Worm (Caenorhabditis elegans) whole organism, early embryonic: Measurements from ENCODE around the gene srh-22.
"Not testable (repeated sequence)": the region's sequence is repeated elsewhere in the genome, so short reads cannot be mapped to it uniquely, and the experiment has no call there.

Experiments used
- B0310.2 ChIP-seq: sonication (generic microtip); optimal IDR thresholded peaks from 2 replicates; lab custom pipeline; 2016; ENCODE audit warnings: mild to moderate bottlenecking, missing genetic modification characterization, missing compliant biosample characterization
- F13C5.2 ChIP-seq: sonication (generic microtip); optimal IDR thresholded peaks from 2 replicates; lab custom pipeline; 2017; ENCODE audit warnings: mild to moderate bottlenecking, missing genetic modification characterization, inconsistent platforms, missing compliant biosample characterization
- aly-1 ChIP-seq: sonication (generic microtip); optimal IDR thresholded peaks from 2 replicates; lab custom pipeline; 2016; ENCODE audit warnings: missing genetic modification characterization, missing compliant biosample characterization
- ama-1 ChIP-seq: fragments of 150-350 bp; optimal IDR thresholded peaks from 2 replicates; lab custom pipeline; 2014
- ceh-13 ChIP-seq: fragments of 200-800 bp; sonication (Bioruptor generic); optimal IDR thresholded peaks from 2 replicates; lab custom pipeline; 2018; ENCODE audit warnings: mild to moderate bottlenecking, missing genetic modification characterization, missing compliant biosample characterization
- ceh-36 ChIP-seq: sonication (generic microtip); optimal IDR thresholded peaks from 2 replicates; lab custom pipeline; 2016; ENCODE audit warnings: missing genetic modification characterization, inconsistent platforms, missing compliant biosample characterization
- ets-7 ChIP-seq: sonication (generic microtip); optimal IDR thresholded peaks from 2 replicates; lab custom pipeline; 2016; ENCODE audit warnings: missing genotype, missing genetic modification characterization, missing compliant biosample characterization
- flt-1 ChIP-seq: fragments of 200-800 bp; sonication (Bioruptor generic); IDR thresholded peaks from 2 replicates; pipeline ENCODE4 v1.3.6; 2022; ENCODE audit warnings: missing genetic modification characterization, missing compliant biosample characterization
- hmbx-1 ChIP-seq: sonication (generic microtip); optimal IDR thresholded peaks from 2 replicates; lab custom pipeline; 2016; ENCODE audit warnings: mild to moderate bottlenecking, missing genetic modification characterization, missing compliant biosample characterization
- hmg-4 ChIP-seq: fragments of 200-800 bp; sonication (Bioruptor generic); optimal IDR thresholded peaks from 2 replicates; lab custom pipeline; 2018; ENCODE audit warnings: mild to moderate bottlenecking, missing genetic modification characterization, missing compliant biosample characterization
- hnd-1 ChIP-seq: sonication (generic microtip); optimal IDR thresholded peaks from 2 replicates; lab custom pipeline; 2016; ENCODE audit warnings: missing genetic modification characterization, missing compliant biosample characterization
- pes-1 ChIP-seq: fragments of 200-800 bp; sonication (Bioruptor generic); IDR thresholded peaks from 2 replicates; pipeline ENCODE4 v1.3.6; 2022; ENCODE audit warnings: missing genetic modification reagents, missing genetic modification characterization, missing compliant biosample characterization
- scrt-1 ChIP-seq: fragments of 200-800 bp; sonication (Bioruptor generic); IDR thresholded peaks from 2 replicates; pipeline ENCODE4 v1.3.6; 2022; ENCODE audit warnings: missing genetic modification characterization, missing compliant biosample characterization
- sea-1 ChIP-seq: fragments of 200-800 bp; sonication (Bioruptor generic); conservative IDR thresholded peaks from 2 replicates; pipeline ENCODE4 v1.3.6; 2022; ENCODE audit warnings: missing genetic modification characterization, missing compliant biosample characterization
- tbx-11 ChIP-seq: fragments of 200-800 bp; sonication (Bioruptor generic); IDR thresholded peaks from 2 replicates; pipeline ENCODE4 v1.3.6; 2022; ENCODE audit warnings: missing genetic modification characterization, missing compliant biosample characterization
- tbx-37 ChIP-seq: fragments of 200-800 bp; sonication (Bioruptor generic); conservative IDR thresholded peaks from 2 replicates; pipeline ENCODE4 v1.3.6; 2022; ENCODE audit warnings: missing genetic modification reagents, missing genetic modification characterization, missing compliant biosample characterization
- tra-4 ChIP-seq: sonication (generic microtip); optimal IDR thresholded peaks from 2 replicates; lab custom pipeline; 2017; ENCODE audit warnings: missing genetic modification characterization, missing compliant biosample characterization

The srh-22 gene

DNA sequence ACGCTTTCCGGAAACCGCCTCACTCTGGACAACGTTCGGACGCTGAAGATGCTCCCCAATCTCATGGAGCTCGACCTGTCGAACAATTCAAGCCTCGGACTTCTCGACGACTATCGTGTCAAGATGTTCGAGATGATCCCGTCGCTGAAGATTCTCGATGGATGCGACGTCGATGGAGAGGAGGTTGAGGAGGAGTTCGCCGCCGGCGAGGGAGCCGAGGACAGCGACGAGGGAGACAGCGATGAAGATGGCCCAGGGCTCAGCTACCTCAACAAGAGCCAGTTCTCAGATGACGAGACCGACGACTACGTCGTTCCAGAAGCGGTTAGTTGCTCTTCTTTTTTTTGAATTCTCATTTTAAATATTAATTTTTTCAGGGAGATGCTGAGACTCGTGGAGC, 31.3 kb upstream of the srh-22 start:
- no peak for TF ChIP-seq aly-1 (tag; lab: Kevin White, UChicago)
- TF ChIP-seq ets-7 (tag; lab: Kevin White, UChicago): no peak
- no peak for TF ChIP-seq hmbx-1 (tag; lab: Kevin White, UChicago)
- TF ChIP-seq hnd-1 (tag; lab: Kevin White, UChicago): no peak
- no peak for TF ChIP-seq flt-1
- TF ChIP-seq scrt-1 (GFP tag; lab: Robert Waterston, UW): no peak
- no peak for TF ChIP-seq tbx-37 (GFP tag; lab: Robert Waterston, UW)
- no peak for TF ChIP-seq B0310.2
- TF ChIP-seq ceh-36: no peak
- TF ChIP-seq sea-1: no peak
- no peak for TF ChIP-seq tra-4 (tag; lab: Kevin White, UChicago)
- no peak for TF ChIP-seq ceh-13 (GFP tag; lab: Kevin White, UChicago)

DNA sequence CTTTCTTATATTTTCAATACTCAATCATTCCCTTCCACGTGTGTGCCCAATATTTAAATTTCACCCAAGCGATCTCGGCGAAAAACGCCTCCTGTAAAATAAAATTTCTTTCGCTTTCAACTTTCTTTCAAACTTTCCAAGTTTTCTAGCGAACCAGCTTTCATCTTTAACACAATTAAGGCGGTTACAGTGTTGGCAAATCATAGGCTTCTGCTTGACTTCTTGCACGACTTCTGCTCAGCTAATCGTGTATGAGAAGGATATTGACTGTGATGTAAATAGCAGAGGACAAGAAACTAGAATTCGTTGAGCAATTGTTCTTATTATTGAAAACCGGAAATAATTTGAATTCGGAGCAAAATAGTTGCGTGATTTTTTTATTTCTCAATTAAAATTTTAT, 30.8 kb upstream of the srh-22 start:
- no peak for TF ChIP-seq tbx-37 (GFP tag; lab: Robert Waterston, UW)
- TF ChIP-seq aly-1 (tag; lab: Kevin White, UChicago): no peak
- no peak for TF ChIP-seq pes-1 (GFP tag; lab: Robert Waterston, UW)
- no peak for TF ChIP-seq hnd-1 (tag; lab: Kevin White, UChicago)
- TF ChIP-seq ets-7 (tag; lab: Kevin White, UChicago): no peak
- no peak for TF ChIP-seq ceh-13 (GFP tag; lab: Kevin White, UChicago)
- no peak for TF ChIP-seq ama-1
- TF ChIP-seq hmbx-1 (tag; lab: Kevin White, UChicago): no peak
- TF ChIP-seq sea-1: no peak
- no peak for TF ChIP-seq tra-4 (tag; lab: Kevin White, UChicago)
- no peak for TF ChIP-seq tbx-11 (GFP tag; lab: Robert Waterston, UW)
- no peak for TF ChIP-seq F13C5.2 (tag; lab: Kevin White, UChicago)
- no peak for TF ChIP-seq ceh-36
- no peak for TF ChIP-seq hmg-4 (GFP tag; lab: Kevin White, UChicago)
- no peak for TF ChIP-seq flt-1
- TF ChIP-seq scrt-1 (GFP tag; lab: Robert Waterston, UW): no peak
- no peak for TF ChIP-seq B0310.2

DNA sequence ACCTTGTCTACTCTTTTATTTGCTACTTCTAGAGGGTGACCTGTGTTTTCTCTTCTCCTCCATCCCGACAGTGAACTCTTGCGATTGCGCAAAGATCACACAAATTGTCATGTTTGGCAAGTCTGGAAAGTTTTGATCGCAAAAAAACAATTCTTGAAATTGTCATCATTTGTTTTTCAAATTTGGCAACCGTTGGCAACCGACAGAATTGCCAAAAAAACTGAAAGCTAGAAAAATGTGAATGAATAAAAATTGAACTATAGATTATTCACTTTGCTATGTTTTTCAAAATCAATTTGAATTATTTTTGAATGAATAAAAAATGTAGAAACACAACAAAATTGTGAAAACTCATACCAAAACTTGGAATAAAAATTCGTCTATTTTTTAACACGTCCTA, 27.2 kb upstream of the srh-22 start, which contains the start of gene ugt-11:
TSS of gene ugt-11 (minus strand) at position 101 of the 400 bp plus-strand sequence.
- TF ChIP-seq sea-1: no peak
- TF ChIP-seq tbx-11 (GFP tag; lab: Robert Waterston, UW): no peak
- TF ChIP-seq tra-4 (tag; lab: Kevin White, UChicago): no peak
- no peak for TF ChIP-seq hmg-4 (GFP tag; lab: Kevin White, UChicago)
- TF ChIP-seq hnd-1 (tag; lab: Kevin White, UChicago): no peak
- TF ChIP-seq ceh-36: no peak
- TF ChIP-seq aly-1 (tag; lab: Kevin White, UChicago): no peak
- no peak for TF ChIP-seq ceh-13 (GFP tag; lab: Kevin White, UChicago)
- no peak for TF ChIP-seq pes-1 (GFP tag; lab: Robert Waterston, UW)
- no peak for TF ChIP-seq flt-1

DNA sequence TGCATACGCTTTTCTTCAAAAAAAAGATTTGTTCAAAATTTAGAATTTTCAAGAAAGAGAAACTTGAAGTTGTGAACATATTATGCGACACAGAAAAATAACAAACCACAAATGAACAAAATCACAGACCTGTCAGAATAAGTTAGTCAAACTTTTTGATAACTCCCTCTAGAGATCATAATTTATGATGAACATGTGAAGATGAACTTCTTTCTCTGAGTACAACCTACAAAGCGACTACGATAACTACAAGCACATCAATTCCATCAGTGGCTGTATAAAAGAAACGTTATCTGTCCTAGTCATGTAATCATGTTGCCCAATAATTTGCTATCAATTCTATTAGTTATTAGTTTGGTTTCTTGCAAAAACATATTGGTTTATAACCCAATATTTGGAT, 26.4 kb upstream of the srh-22 start, which contains the start of gene ugt-9:
TSS of gene ugt-9 (plus strand) at position 305 of the 400 bp plus-strand sequence.
- TF ChIP-seq ama-1: no peak
- TF ChIP-seq flt-1: no peak
- no peak for TF ChIP-seq scrt-1 (GFP tag; lab: Robert Waterston, UW)
- no peak for TF ChIP-seq tra-4 (tag; lab: Kevin White, UChicago)
- TF ChIP-seq B0310.2: no peak
- no peak for TF ChIP-seq hmbx-1 (tag; lab: Kevin White, UChicago)
- no peak for TF ChIP-seq hmg-4 (GFP tag; lab: Kevin White, UChicago)
- no peak for TF ChIP-seq pes-1 (GFP tag; lab: Robert Waterston, UW)
- TF ChIP-seq aly-1 (tag; lab: Kevin White, UChicago): no peak
- TF ChIP-seq ceh-36: no peak
- no peak for TF ChIP-seq tbx-37 (GFP tag; lab: Robert Waterston, UW)
- TF ChIP-seq sea-1: no peak
- TF ChIP-seq F13C5.2 (tag; lab: Kevin White, UChicago): no peak
- no peak for TF ChIP-seq hnd-1 (tag; lab: Kevin White, UChicago)

DNA sequence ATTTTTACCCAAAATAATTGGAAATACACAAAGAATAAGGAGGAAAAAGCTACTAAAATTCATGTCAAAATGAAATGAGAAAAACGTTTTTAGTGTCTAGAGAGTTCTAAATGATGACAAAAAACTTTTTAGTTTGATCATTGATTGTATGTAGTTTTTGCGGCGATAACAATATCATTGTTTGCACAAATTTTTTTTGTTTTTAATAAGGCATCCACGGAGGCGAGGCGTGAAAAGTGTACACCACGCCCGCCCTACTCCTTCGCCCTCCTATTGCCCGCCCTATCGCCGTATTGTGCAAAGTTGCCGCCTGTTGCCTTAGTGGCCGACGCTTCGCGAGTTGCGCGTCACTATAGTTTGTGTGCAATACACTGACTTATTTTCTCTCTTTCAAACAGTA, 22.1 kb upstream of the srh-22 start, which contains the start of gene ugt-10:
TSS of gene ugt-10 (minus strand) at position 101 of the 400 bp plus-strand sequence.
- TF ChIP-seq aly-1 (tag; lab: Kevin White, UChicago); ets-7 (tag; lab: Kevin White, UChicago); B0310.2: not testable (repeated sequence)

DNA sequence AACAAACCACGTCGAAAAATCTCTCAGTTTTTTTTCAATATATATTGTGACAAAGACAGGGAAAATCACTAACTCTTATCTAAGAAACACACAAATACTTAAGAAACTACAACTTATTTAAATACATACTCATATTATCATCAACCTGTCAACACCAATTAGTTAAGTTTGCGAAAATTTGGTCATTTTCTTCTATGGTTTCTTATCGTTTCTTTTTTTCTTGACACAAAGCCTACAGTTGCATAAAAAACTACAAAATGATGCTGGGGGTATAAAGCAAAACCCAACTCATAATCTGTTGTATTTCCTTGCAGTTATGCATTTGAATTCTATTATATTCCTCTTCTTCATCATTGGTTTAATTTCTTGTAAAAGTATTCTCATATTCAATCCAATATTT, 21.1 kb upstream of the srh-22 start, which contains the start of gene ugt-67:
TSS of gene ugt-67 (plus strand) at position 301 of the 400 bp plus-strand sequence.
- no peak for TF ChIP-seq scrt-1 (GFP tag; lab: Robert Waterston, UW)
- no peak for TF ChIP-seq aly-1 (tag; lab: Kevin White, UChicago)
- no peak for TF ChIP-seq tbx-37 (GFP tag; lab: Robert Waterston, UW)
- no peak for TF ChIP-seq sea-1
- TF ChIP-seq ets-7 (tag; lab: Kevin White, UChicago): no peak
- TF ChIP-seq tra-4 (tag; lab: Kevin White, UChicago): no peak
- TF ChIP-seq ceh-36: no peak
- no peak for TF ChIP-seq ama-1
- no peak for TF ChIP-seq hmbx-1 (tag; lab: Kevin White, UChicago)

DNA sequence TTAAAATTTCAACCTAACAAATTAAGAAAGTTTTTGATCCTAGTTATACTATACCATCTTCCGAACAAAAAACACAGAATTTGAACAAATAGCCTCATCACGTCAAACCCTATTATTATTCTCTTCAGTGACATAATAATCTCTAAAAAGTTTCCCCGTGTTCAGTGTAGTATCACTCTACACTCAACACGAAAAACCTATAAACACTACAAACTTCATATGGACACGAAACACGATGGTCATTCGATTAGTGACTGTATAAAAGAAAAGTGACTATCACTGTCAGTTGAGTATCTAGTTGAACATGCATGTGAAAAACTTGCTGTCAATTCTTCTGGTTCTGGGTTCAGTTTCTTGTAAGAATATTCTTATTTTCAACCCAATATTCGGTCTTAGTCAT, 18.4 kb upstream of the srh-22 start, which contains the start of gene ugt-8:
TSS of gene ugt-8 (plus strand) at position 235 of the 400 bp plus-strand sequence.
- TF ChIP-seq ceh-36 (no peak), hmbx-1 (tag; lab: Kevin White, UChicago) (no peak), tra-4 (tag; lab: Kevin White, UChicago) (no peak), tbx-11 (GFP tag; lab: Robert Waterston, UW) (no peak), F13C5.2 (tag; lab: Kevin White, UChicago) (no peak), hmg-4 (GFP tag; lab: Kevin White, UChicago) (no peak), ama-1 (no peak), ets-7 (tag; lab: Kevin White, UChicago) (no peak), aly-1 (tag; lab: Kevin White, UChicago) (no peak), hnd-1 (tag; lab: Kevin White, UChicago) (no peak), scrt-1 (GFP tag; lab: Robert Waterston, UW) (no peak), sea-1 (no peak), B0310.2 (no peak), tbx-37 (GFP tag; lab: Robert Waterston, UW) (no peak), ceh-13 (GFP tag; lab: Kevin White, UChicago) (no peak), flt-1 (no peak), pes-1 (GFP tag; lab: Robert Waterston, UW) (no peak)
